Fruit fly (Drosophila melanogaster): Measurements from ENCODE around the gene CG5292.

dm6 chr3R:17132098-17132712 is 19.5 kb upstream of the CG5292 start, which contains the start of the genes CG4053 and CG31266:
- no peak for TF ChIP-seq sisA (GFP tag; IDR thresholded peaks at IDR 0.05)
- TF ChIP-seq CG11696 (GFP tag; IDR thresholded peaks at IDR 0.05), result no peak
- TF ChIP-seq zen2 (GFP tag; IDR thresholded peaks at IDR 0.05; ENCODE audit: partially characterized antibody), result no peak
- TF ChIP-seq kay (GFP tag; optimal IDR thresholded peaks at IDR 0.05), result no peak
- no peak for TF ChIP-seq ERR (GFP tag; optimal IDR thresholded peaks at IDR 0.05)
- TF ChIP-seq Dp (GFP tag; optimal IDR thresholded peaks at IDR 0.05), result no peak
- TF ChIP-seq Sry-δ (GFP tag; optimal IDR thresholded peaks at IDR 0.05), result no peak
- TF ChIP-seq btn (GFP tag; optimal IDR thresholded peaks at IDR 0.05), result no peak
- no peak for TF ChIP-seq slou (GFP tag; optimal IDR thresholded peaks at IDR 0.05)
- TF ChIP-seq MTF-1 (GFP tag; optimal IDR thresholded peaks at IDR 0.05; ENCODE audit: borderline replicate concordance), result no peak
- TF ChIP-seq row (GFP tag; IDR thresholded peaks at IDR 0.05), result no peak
- no peak for TF ChIP-seq Taf1 (GFP tag; IDR thresholded peaks at IDR 0.05)
- no peak for TF ChIP-seq org-1 (GFP tag; optimal IDR thresholded peaks at IDR 0.05)

Measured in whole organism, embryonic.